Fruit fly (Drosophila melanogaster) whole organism, embryonic: ENCODE measurements around the gene CG10137.

ENCODE experiments used
- BEAF-32 ChIP-seq: fragments of 200-800 bp; sonication (Bioruptor generic); optimal IDR thresholded peaks from 3 replicates; lab custom pipeline; 2017; ENCODE audit warnings: missing biosample characterization, missing genetic modification characterization, mild to moderate bottlenecking, moderate library complexity, missing genetic modification reagents
- Bgb ChIP-seq: fragments of 200-800 bp; sonication (Bioruptor generic); IDR thresholded peaks from 2 replicates; pipeline ENCODE4 v1.3.6; 2022; ENCODE audit warnings: missing biosample characterization, missing genetic modification characterization; ENCODE audit not compliant: partially characterized antibody
- CG10267 ChIP-seq: fragments of 200-800 bp; sonication (Bioruptor generic); optimal IDR thresholded peaks from 2 replicates; lab custom pipeline; 2018; ENCODE audit warnings: missing biosample characterization, mild to moderate bottlenecking, missing genetic modification characterization, moderate library complexity
- CG11085 ChIP-seq: fragments of 200-800 bp; sonication (Bioruptor generic); IDR thresholded peaks from 2 replicates; pipeline ENCODE4 v1.3.6; 2022; ENCODE audit warnings: missing biosample characterization, missing genetic modification characterization
- CG12155 ChIP-seq: fragments of 200-800 bp; sonication (Bioruptor generic); optimal IDR thresholded peaks from 3 replicates; lab custom pipeline; 2016; ENCODE audit warnings: missing biosample characterization, missing genetic modification characterization
- CG12236 ChIP-seq: fragments of 200-800 bp; sonication (Bioruptor generic); optimal IDR thresholded peaks from 2 replicates; lab custom pipeline; 2016; ENCODE audit warnings: missing biosample characterization, missing genetic modification characterization
- CG14860 ChIP-seq: fragments of 200-800 bp; sonication (Bioruptor generic); IDR thresholded peaks from 3 replicates; pipeline ENCODE4 v1.3.6; 2022; ENCODE audit warnings: missing biosample characterization, missing genetic modification characterization; ENCODE audit not compliant: partially characterized antibody
- CG15011 ChIP-seq: fragments of 200-800 bp; sonication (Bioruptor generic); optimal IDR thresholded peaks from 3 replicates; lab custom pipeline; 2018; ENCODE audit warnings: missing biosample characterization, mild to moderate bottlenecking, missing genetic modification characterization
- CG31388 ChIP-seq: fragments of 200-800 bp; sonication (Bioruptor generic); optimal IDR thresholded peaks from 2 replicates; lab custom pipeline; 2016; ENCODE audit warnings: missing biosample characterization, missing genetic modification characterization
- CG31441 ChIP-seq: fragments of 200-800 bp; sonication (Bioruptor generic); IDR thresholded peaks from 2 replicates; pipeline ENCODE4 v1.3.6; 2022; ENCODE audit warnings: missing biosample characterization, missing genetic modification characterization
- CG34224 ChIP-seq: fragments of 200-800 bp; sonication (Bioruptor generic); IDR thresholded peaks from 3 replicates; pipeline ENCODE4 v1.3.6; 2022; ENCODE audit warnings: missing biosample characterization, missing genetic modification characterization; ENCODE audit not compliant: partially characterized antibody
- CG8388 ChIP-seq: fragments of 200-800 bp; sonication (Bioruptor generic); optimal IDR thresholded peaks from 2 replicates; lab custom pipeline; 2019; ENCODE audit warnings: missing biosample characterization, mild to moderate bottlenecking, missing genetic modification characterization, moderate library complexity
- Dfd ChIP-seq, 2 experiments: fragments of >200 bp; optimal IDR thresholded peaks; 2 replicates each; lab custom pipeline; 2017; ENCODE audit warnings: missing biosample characterization in 2 of 2, missing genetic modification characterization in 2 of 2
- Dll ChIP-seq: fragments of 200-800 bp; sonication (Bioruptor generic); IDR thresholded peaks from 4 replicates; pipeline ENCODE4 v1.3.6; 2022; ENCODE audit warnings: missing biosample characterization, missing genetic modification characterization; ENCODE audit not compliant: partially characterized antibody
- Doc3 ChIP-seq: fragments of 200-800 bp; sonication (Bioruptor generic); IDR thresholded peaks from 3 replicates; pipeline ENCODE4 v1.3.6; 2022; ENCODE audit warnings: missing biosample characterization, missing genetic modification characterization; ENCODE audit not compliant: partially characterized antibody
- Dp ChIP-seq: fragments of 200-800 bp; sonication (Bioruptor generic); optimal IDR thresholded peaks from 2 replicates; lab custom pipeline; 2018; ENCODE audit warnings: missing biosample characterization, mild to moderate bottlenecking, missing genetic modification characterization, moderate library complexity
- E2f2 ChIP-seq: fragments of 200-800 bp; sonication (Bioruptor generic); IDR thresholded peaks from 2 replicates; pipeline ENCODE4 v1.3.6; 2022; ENCODE audit warnings: missing biosample characterization, missing genetic modification characterization
- Hr3 ChIP-seq: fragments of 200-800 bp; sonication (Bioruptor generic); optimal IDR thresholded peaks from 3 replicates; lab custom pipeline; 2016; ENCODE audit warnings: missing biosample characterization, missing genetic modification characterization
- MBD-R2 ChIP-seq: fragments of 200-800 bp; sonication (Bioruptor generic); IDR thresholded peaks from 2 replicates; pipeline ENCODE4 v1.3.6; 2022; ENCODE audit warnings: missing biosample characterization, missing genetic modification characterization
- NFAT ChIP-seq: fragments of 200-800 bp; sonication (Bioruptor generic); IDR thresholded peaks from 2 replicates; pipeline ENCODE4 v1.3.6; 2022; ENCODE audit warnings: missing biosample characterization, missing genetic modification characterization
- Nf-YC ChIP-seq: fragments of 200-800 bp; optimal IDR thresholded peaks from 3 replicates; lab custom pipeline; 2019; ENCODE audit warnings: missing biosample characterization, mild to moderate bottlenecking, missing genetic modification characterization, moderate library complexity
- Scr ChIP-seq: fragments of 200-800 bp; sonication (Bioruptor generic); IDR thresholded peaks from 2 replicates; pipeline ENCODE4 v1.3.6; 2022; ENCODE audit warnings: missing biosample characterization, missing genetic modification characterization; ENCODE audit not compliant: partially characterized antibody
- Sox102F ChIP-seq: fragments of 200-800 bp; sonication (Bioruptor generic); optimal IDR thresholded peaks from 2 replicates; lab custom pipeline; 2018; ENCODE audit warnings: missing biosample characterization, mild to moderate bottlenecking, missing genetic modification characterization, moderate library complexity
- Sry-δ ChIP-seq: fragments of 200-800 bp; sonication (Bioruptor generic); optimal IDR thresholded peaks from 2 replicates; lab custom pipeline; 2016; ENCODE audit warnings: missing biosample characterization, missing genetic modification characterization
- amos ChIP-seq: fragments of 200-800 bp; sonication (Bioruptor generic); IDR thresholded peaks from 2 replicates; pipeline ENCODE4 v1.3.6; 2022; ENCODE audit warnings: missing biosample characterization, missing genetic modification characterization; ENCODE audit not compliant: partially characterized antibody
- ato ChIP-seq: fragments of 200-800 bp; sonication (Bioruptor generic); IDR thresholded peaks from 2 replicates; pipeline ENCODE4 v1.3.6; 2022; ENCODE audit warnings: missing biosample characterization, missing genetic modification characterization; ENCODE audit not compliant: partially characterized antibody
- bbx ChIP-seq: fragments of 200-800 bp; sonication (Bioruptor generic); IDR thresholded peaks from 2 replicates; pipeline ENCODE4 v1.3.6; 2022; ENCODE audit warnings: missing biosample characterization, missing genetic modification characterization; ENCODE audit not compliant: partially characterized antibody
- chm ChIP-seq: fragments of 200-800 bp; sonication (Bioruptor generic); IDR thresholded peaks from 2 replicates; pipeline ENCODE4 v1.3.6; 2022; ENCODE audit warnings: missing biosample characterization, missing genetic modification characterization
- crp ChIP-seq, 2 experiments: fragments of 200-800 bp; sonication (Bioruptor generic); optimal IDR thresholded peaks; 2 replicates in 1 of 2; 3 replicates in 1 of 2; lab custom pipeline; 2017; ENCODE audit warnings: missing biosample characterization in 2 of 2, missing genetic modification characterization in 2 of 2, mild to moderate bottlenecking in 1 of 2, moderate library complexity in 1 of 2
- danr ChIP-seq: fragments of 200-800 bp; sonication (Bioruptor generic); IDR thresholded peaks from 2 replicates; pipeline ENCODE4 v1.3.6; 2022; ENCODE audit warnings: missing biosample characterization, missing genetic modification characterization
- dpn ChIP-seq, 2 experiments: fragments of 200-800 bp; sonication (Bioruptor generic); optimal IDR thresholded peaks; 3 replicates each; lab custom pipeline; 2016; ENCODE audit warnings: missing biosample characterization in 2 of 2, missing genetic modification characterization in 2 of 2
- fd96Cb ChIP-seq: fragments of 200-800 bp; sonication (Bioruptor generic); optimal IDR thresholded peaks from 2 replicates; lab custom pipeline; 2018; ENCODE audit warnings: missing biosample characterization, mild to moderate bottlenecking, missing genetic modification characterization, moderate library complexity
- gcm2 ChIP-seq: fragments of 200-800 bp; sonication (Bioruptor generic); optimal IDR thresholded peaks from 2 replicates; lab custom pipeline; 2016; ENCODE audit warnings: missing biosample characterization, missing genetic modification characterization
- hb ChIP-seq: fragments of 200-800 bp; sonication (Bioruptor generic); IDR thresholded peaks from 3 replicates; pipeline ENCODE4 v1.3.6; 2022; ENCODE audit warnings: missing biosample characterization, missing genetic modification characterization; ENCODE audit not compliant: partially characterized antibody
- hbn ChIP-seq: fragments of 200-800 bp; sonication (Bioruptor generic); IDR thresholded peaks from 2 replicates; pipeline ENCODE4 v1.3.6; 2022; ENCODE audit warnings: missing biosample characterization, missing genetic modification characterization; ENCODE audit not compliant: partially characterized antibody
- lov ChIP-seq, 2 experiments: fragments of 200-800 bp in 1 of 2; fragments of >200 bp in 1 of 2; sonication (Bioruptor generic) in 1 of 2; IDR thresholded peaks in 1 of 2; optimal IDR thresholded peaks in 1 of 2; 2 replicates in 1 of 2; 3 replicates in 1 of 2; pipeline versions ENCODE4 v1.3.6 to Lab custom; 2017 to 2022; ENCODE audit warnings: missing biosample characterization in 1 of 2, missing genetic modification characterization in 1 of 2
- nerfin-1 ChIP-seq: fragments of 200-800 bp; sonication (Bioruptor generic); optimal IDR thresholded peaks from 3 replicates; lab custom pipeline; 2019; ENCODE audit warnings: missing biosample characterization, mild to moderate bottlenecking, missing genetic modification characterization, moderate library complexity
- nerfin-2 ChIP-seq: fragments of 200-800 bp; sonication (Bioruptor generic); IDR thresholded peaks from 2 replicates; pipeline ENCODE4 v1.3.6; 2022; ENCODE audit warnings: missing biosample characterization, missing genetic modification characterization; ENCODE audit not compliant: partially characterized antibody
- pzg ChIP-seq: fragments of 200-800 bp; sonication (Bioruptor generic); optimal IDR thresholded peaks from 3 replicates; lab custom pipeline; 2018; ENCODE audit warnings: missing biosample characterization, mild to moderate bottlenecking, missing genetic modification characterization, moderate library complexity
- sna ChIP-seq: fragments of 200-800 bp; sonication (Bioruptor generic); IDR thresholded peaks from 2 replicates; pipeline ENCODE4 v1.3.6; 2022; ENCODE audit warnings: missing biosample characterization, missing genetic modification characterization; ENCODE audit not compliant: partially characterized antibody
- vnd ChIP-seq: fragments of 200-800 bp; sonication (Bioruptor generic); IDR thresholded peaks from 3 replicates; pipeline ENCODE4 v1.3.6; 2022; ENCODE audit warnings: missing biosample characterization, missing genetic modification characterization; ENCODE audit not compliant: partially characterized antibody
- zen2 ChIP-seq: fragments of 200-800 bp; sonication (Bioruptor generic); IDR thresholded peaks from 3 replicates; pipeline ENCODE4 v1.3.6; 2022; ENCODE audit warnings: missing biosample characterization, missing genetic modification characterization; ENCODE audit not compliant: partially characterized antibody

The CG10137 gene

dm6 chr2L:19484539-19484938, 41.9 kb upstream of the CG10137 start, which contains the start of the genes CG10195 and CG13084 (continued):
- TF ChIP-seq zen2 (peak; percentile 42; the same call in 1 of the 3 replicates), Dp (GFP tag; lab: Kevin White, UChicago) (peak; percentile 80), danr (no peak), CG34224 (GFP tag; lab: Robert Waterston, UW) (peak; percentile 64), Nf-YC (no peak), nerfin-1 (no peak), E2f2 (GFP tag; lab: Robert Waterston, UW) (peak; percentile 91), fd96Cb (no peak), chm (GFP tag; lab: Robert Waterston, UW) (no peak), nerfin-2 (0 out of 2 replicates have a peak, but pooled peaks have one; percentile 35), amos (peak; percentile 28; the same call in 1 of the 2 replicates), CG10267 (tag; lab: Kevin White, UChicago) (no peak), crp (GFP tag; optimal IDR thresholded peaks at IDR 0.05; lab: Kevin White, UChicago) (peak in 1 of 2 experiments; percentile 81), MBD-R2 (GFP tag; lab: Robert Waterston, UW) (peak; percentile 18; the same call in 1 of the 2 replicates), Dll (peak; percentile 63; the same call in 3 of the 4 replicates), CG31441 (GFP tag; lab: Robert Waterston, UW) (no peak), CG12155 (GFP tag; lab: Kevin White, UChicago) (no peak), lov (optimal IDR thresholded peaks at IDR 0.05; lab: Kevin White, UChicago) (no peak), lov (GFP tag; IDR thresholded peaks at IDR 0.05; lab: Robert Waterston, UW) (no peak), Dfd (GFP tag; optimal IDR thresholded peaks at IDR 0.05; lab: Kevin White, UChicago) (no peak), Hr3 (GFP tag; lab: Kevin White, UChicago) (no peak), CG12236 (GFP tag; lab: Kevin White, UChicago) (no peak), CG31388 (GFP tag; lab: Kevin White, UChicago) (no peak), CG8388 (GFP tag; lab: Kevin White, UChicago) (no peak), ato (0 out of 2 replicates have a peak, but pooled peaks have one; percentile 34), Sry-δ (peak; percentile 10), vnd (GFP tag; lab: Robert Waterston, UW) (0 out of 3 replicates have a peak, but pooled peaks have one; percentile 20), dpn (GFP tag; optimal IDR thresholded peaks at IDR 0.05; lab: Kevin White, UChicago) (no peak), Bgb (GFP tag; lab: Robert Waterston, UW) (peak; percentile 27; the same call in 1 of the 2 replicates), NFAT (GFP tag; lab: Robert Waterston, UW) (no peak), gcm2 (no peak), hbn (GFP tag; lab: Robert Waterston, UW) (peak; percentile 31; the same call in 1 of the 2 replicates), CG15011 (GFP tag; lab: Kevin White, UChicago) (no peak), Scr (GFP tag; lab: Robert Waterston, UW) (0 out of 2 replicates have a peak, but pooled peaks have one; percentile 24), pzg (peak; percentile 15), CG11085 (no peak), hb (GFP tag; lab: Robert Waterston, UW) (no peak), Doc3 (GFP tag; lab: Robert Waterston, UW) (peak; percentile 44; the same call in 2 of the 3 replicates), BEAF-32 (GFP tag; lab: Kevin White, UChicago) (peak; percentile 14), bbx (peak; percentile 62; the same call in 1 of the 2 replicates), Sox102F (no peak), CG14860 (peak; percentile 52; the same call in 2 of the 3 replicates), sna (peak; percentile 74)
